Worm (Caenorhabditis elegans): ENCODE results near the gene F35E8.10.
"Not testable (repeated sequence)": the region's sequence is repeated elsewhere in the genome, so short reads cannot be mapped to it uniquely, and the experiment has no call there.

DNA sequence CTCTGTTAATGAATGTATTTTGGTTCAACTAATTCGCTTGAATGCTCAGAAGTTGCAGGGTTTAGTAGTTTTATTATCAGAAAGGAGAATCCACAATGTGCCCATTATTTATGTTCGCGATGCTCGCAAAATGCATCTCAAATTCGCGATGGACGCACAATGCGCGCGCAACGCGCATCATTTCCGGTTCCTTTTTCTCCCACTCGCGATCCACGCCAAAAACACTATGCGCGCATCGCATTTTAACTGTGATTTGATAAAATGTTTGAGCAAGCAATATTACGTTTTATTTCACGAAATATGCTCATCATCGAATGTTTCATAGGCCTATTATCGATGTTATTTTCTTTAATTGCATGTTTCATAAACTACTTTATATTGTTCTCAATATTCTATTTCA is 9.7 kb upstream of the F35E8.10 start, which contains the start of gene srbc-77:
- TF ChIP-seq him-1, dao-5, W03F9.2 (tag; optimal IDR thresholded peaks at IDR 0.05): not testable (repeated sequence)
